Worm (Caenorhabditis elegans) whole organism, midembryonic: ENCODE data around the gene rhy-1.
A peak's percentile ranks its signal among the peaks of the same experiment; 100 is the strongest.

Experiments used
- T22C8.4 ChIP-seq: fragments of 200-800 bp; sonication (Bioruptor generic); IDR thresholded peaks from 2 replicates; pipeline ENCODE4 v1.3.6; 2022; ENCODE audit warnings: missing genetic modification characterization, missing compliant biosample characterization
- cog-1 ChIP-seq: sonication (generic microtip); optimal IDR thresholded peaks from 2 replicates; lab custom pipeline; 2016; ENCODE audit warnings: missing genetic modification characterization, missing compliant biosample characterization
- flt-1 ChIP-seq: fragments of 200-800 bp; sonication (Bioruptor generic); IDR thresholded peaks from 2 replicates; pipeline ENCODE4 v1.3.6; 2022; ENCODE audit warnings: missing genetic modification characterization, missing compliant biosample characterization
- klf-2 ChIP-seq: fragments of 200-800 bp; sonication (Bioruptor generic); conservative IDR thresholded peaks from 2 replicates; pipeline ENCODE4 v1.3.6; 2022; ENCODE audit warnings: missing genetic modification reagents, missing genetic modification characterization, missing compliant biosample characterization
- med-1 ChIP-seq: sonication (generic microtip); optimal IDR thresholded peaks from 2 replicates; lab custom pipeline; 2017; ENCODE audit warnings: missing genetic modification characterization, mild to moderate bottlenecking, missing compliant biosample characterization, antibody characterized with exemption, missing genetic modification reagents; ENCODE audit not compliant: insufficient read depth
- ref-1 ChIP-seq: fragments of 200-800 bp; sonication (Bioruptor generic); conservative IDR thresholded peaks from 2 replicates; pipeline ENCODE4 v1.3.6; 2022; ENCODE audit warnings: missing genetic modification reagents, missing genetic modification characterization, missing compliant biosample characterization
- tab-1 ChIP-seq: fragments of 200-800 bp; sonication (Bioruptor generic); IDR thresholded peaks from 2 replicates; pipeline ENCODE4 v1.3.6; 2022; ENCODE audit warnings: missing genetic modification characterization, missing compliant biosample characterization
- ztf-23 ChIP-seq: fragments of 200-800 bp; sonication (Bioruptor generic); IDR thresholded peaks from 2 replicates; pipeline ENCODE4 v1.3.6; 2022; ENCODE audit warnings: missing genetic modification reagents, missing genetic modification characterization, missing compliant biosample characterization
- ztf-29 ChIP-seq: fragments of 200-800 bp; sonication (Bioruptor generic); IDR thresholded peaks from 2 replicates; pipeline ENCODE4 v1.3.6; 2022; ENCODE audit warnings: missing genetic modification reagents, missing genetic modification characterization, missing compliant biosample characterization

Gene rhy-1

ce11 chrII:9158029-9158428 lies 3.1 kb upstream of the rhy-1 start, which contains the start of gene oac-54:
oac-54 (plus strand) TSS chrII:9158111.
- TF ChIP-seq ztf-23 (GFP tag; lab: Robert Waterston, UW) (no peak), tab-1 (GFP tag; lab: Robert Waterston, UW) (no peak)

- TF ChIP-seq cog-1 (no peak), ztf-23 (GFP tag; lab: Robert Waterston, UW) (no peak), klf-2 (GFP tag; lab: Robert Waterston, UW) (no peak), ztf-29 (GFP tag; lab: Robert Waterston, UW) (no peak), flt-1 (GFP tag; lab: Robert Waterston, UW) (no peak), tab-1 (GFP tag; lab: Robert Waterston, UW) (no peak), ref-1 (GFP tag; lab: Robert Waterston, UW) (no peak), med-1 (GFP tag; lab: Kevin White, UChicago) (no peak), T22C8.4 (GFP tag; lab: Robert Waterston, UW) (no peak)
Measured at ce11 chrII:9160197-9160806, 877 bp upstream of the rhy-1 start.

- TF ChIP-seq ztf-29 (GFP tag; lab: Robert Waterston, UW) (no peak), flt-1 (GFP tag; lab: Robert Waterston, UW) (no peak), ztf-23 (GFP tag; lab: Robert Waterston, UW) (no peak), med-1 (GFP tag; lab: Kevin White, UChicago) (no peak), T22C8.4 (GFP tag; lab: Robert Waterston, UW) (no peak), klf-2 (GFP tag; lab: Robert Waterston, UW) (no peak), cog-1 (no peak), tab-1 (GFP tag; lab: Robert Waterston, UW) (no peak), ref-1 (GFP tag; lab: Robert Waterston, UW) (no peak)
Measured at ce11 chrII:9163348-9163747, 2.2 kb downstream of the rhy-1 start.

ce11 chrII:9165762-9166460 lies 4.7 kb downstream of the rhy-1 start, which contains the start of gene W07A12.8:
W07A12.8 (minus strand) TSS chrII:9165812.
- TF ChIP-seq ztf-29 (GFP tag; lab: Robert Waterston, UW) (no peak), tab-1 (GFP tag; lab: Robert Waterston, UW) (no peak), med-1 (GFP tag; lab: Kevin White, UChicago) (no peak), klf-2 (GFP tag; lab: Robert Waterston, UW) (no peak), ztf-23 (GFP tag; lab: Robert Waterston, UW) (no peak), flt-1 (GFP tag; lab: Robert Waterston, UW) (0 out of 2 replicates have a peak, but pooled peaks have one; percentile 5), T22C8.4 (GFP tag; lab: Robert Waterston, UW) (no peak), ref-1 (GFP tag; lab: Robert Waterston, UW) (no peak)

ce11 chrII:9167730-9168129 lies 6.6 kb downstream of the rhy-1 start, which contains the start of gene T23G7.3:
T23G7.3 (minus strand) TSS chrII:9167830.
- TF ChIP-seq ztf-23 (GFP tag; lab: Robert Waterston, UW) (no peak), flt-1 (GFP tag; lab: Robert Waterston, UW) (no peak), T22C8.4 (GFP tag; lab: Robert Waterston, UW) (no peak)

ce11 chrII:9169450-9169960 lies 8.3 kb downstream of the rhy-1 start, which contains the start of gene dpl-1:
dpl-1 (plus strand) TSS chrII:9169910.
- TF ChIP-seq cog-1 = no peak
- no peak for TF ChIP-seq tab-1 (GFP tag; lab: Robert Waterston, UW)
- TF ChIP-seq flt-1 (GFP tag; lab: Robert Waterston, UW) = no peak
- TF ChIP-seq T22C8.4 (GFP tag; lab: Robert Waterston, UW) = no peak

- TF ChIP-seq med-1 (GFP tag; lab: Kevin White, UChicago) (no peak), ztf-29 (GFP tag; lab: Robert Waterston, UW) (no peak), klf-2 (GFP tag; lab: Robert Waterston, UW) (no peak), ref-1 (GFP tag; lab: Robert Waterston, UW) (no peak), ztf-23 (GFP tag; lab: Robert Waterston, UW) (no peak), cog-1 (no peak), flt-1 (GFP tag; lab: Robert Waterston, UW) (no peak), T22C8.4 (GFP tag; lab: Robert Waterston, UW) (no peak), tab-1 (GFP tag; lab: Robert Waterston, UW) (no peak)
Measured at ce11 chrII:9170048-9170447, 8.9 kb downstream of the rhy-1 start.

- no peak for TF ChIP-seq klf-2 (GFP tag; lab: Robert Waterston, UW)
- no peak for TF ChIP-seq ref-1 (GFP tag; lab: Robert Waterston, UW)
- TF ChIP-seq ztf-29 (GFP tag; lab: Robert Waterston, UW) = no peak
- no peak for TF ChIP-seq med-1 (GFP tag; lab: Kevin White, UChicago)
- no peak for TF ChIP-seq cog-1
- TF ChIP-seq ztf-23 (GFP tag; lab: Robert Waterston, UW) = no peak
- TF ChIP-seq T22C8.4 (GFP tag; lab: Robert Waterston, UW) = no peak
- no peak for TF ChIP-seq tab-1 (GFP tag; lab: Robert Waterston, UW)
- no peak for TF ChIP-seq flt-1 (GFP tag; lab: Robert Waterston, UW)
Measured at ce11 chrII:9170851-9171250, 9.7 kb downstream of the rhy-1 start.
